Worm (Caenorhabditis elegans): ENCODE results near the gene cdh-8.
A peak's percentile ranks its signal among the peaks of the same experiment; 100 is the strongest.

The cdh-8 gene

ce11 chrIV:396373-396772 is 56.8 kb downstream of the cdh-8 start, which contains the start of gene rrp-8:
rrp-8 (plus strand) TSS chrIV:396545.
- TF ChIP-seq snpc-1.1 (tag; optimal IDR thresholded peaks at IDR 0.05; ENCODE audit: insufficient read depth) (peak; percentile 51), B0035.1 (tag; optimal IDR thresholded peaks at IDR 0.05) (peak; percentile 30), F52B5.7 (tag; optimal IDR thresholded peaks at IDR 0.05) (no peak), Y67H2A.10 (GFP tag; conservative IDR thresholded peaks at IDR 0.05) (no peak), B0336.3 (GFP tag; IDR thresholded peaks at IDR 0.05) (peak; percentile 32), F23B12.7 (tag; optimal IDR thresholded peaks at IDR 0.05; ENCODE audit: insufficient read depth) (no peak), nfyb-1 (GFP tag; IDR thresholded peaks at IDR 0.05) (0 out of 2 replicates have a peak, but pooled peaks have one; percentile 43), lin-54 (GFP tag; optimal IDR thresholded peaks at IDR 0.05) (peak; percentile 16), lin-35 (GFP tag; optimal IDR thresholded peaks at IDR 0.05) (peak in 1 of 3 experiments; percentile 32), madf-6 (GFP tag; IDR thresholded peaks at IDR 0.05) (peak; percentile 17; the same call in 1 of the 2 replicates), tbx-9 (tag; optimal IDR thresholded peaks at IDR 0.05; ENCODE audit: borderline replicate concordance) (peak; percentile 3), cebp-1 (GFP tag; IDR thresholded peaks at IDR 0.05) (no peak), cebp-1 (tag; optimal IDR thresholded peaks at IDR 0.05) (peak; percentile 26), tbp1 (GFP tag; optimal IDR thresholded peaks at IDR 0.05) (no peak), dpff-1 (tag; optimal IDR thresholded peaks at IDR 0.05) (peak; percentile 31), repo-1 (tag; optimal IDR thresholded peaks at IDR 0.05) (peak; percentile 26), unc-62 (GFP tag; optimal IDR thresholded peaks at IDR 0.05) (no peak), C17E4.6 (GFP tag; IDR thresholded peaks at IDR 0.05) (no peak), F37B4.10 (GFP tag; IDR thresholded peaks at IDR 0.05) (no peak), snpc-1.3 (tag; optimal IDR thresholded peaks at IDR 0.05; ENCODE audit: insufficient read depth) (peak; percentile 52), hsf-1 (GFP tag; IDR thresholded peaks at IDR 0.05) (no peak), hrde-1 (tag; optimal IDR thresholded peaks at IDR 0.05; ENCODE audit: borderline replicate concordance) (peak; percentile 66), rcor-1 (GFP tag; IDR thresholded peaks at IDR 0.05) (no peak), ekl-4 (GFP tag; IDR thresholded peaks at IDR 0.05) (peak; percentile 61; the same call in 1 of the 2 replicates), F22D6.2 (tag; optimal IDR thresholded peaks at IDR 0.05) (no peak), nhr-27 (tag; optimal IDR thresholded peaks at IDR 0.05) (no peak), snpc-3.4 (tag; optimal IDR thresholded peaks at IDR 0.05) (peak; percentile 57)

ce11 chrIV:401395-401794 is 61.8 kb downstream of the cdh-8 start, which contains the start of gene gpa-4:
gpa-4 (plus strand) TSS chrIV:401695.
- no peak for TF ChIP-seq hlh-26 (GFP tag; conservative IDR thresholded peaks at IDR 0.05)
- TF ChIP-seq F37B4.10 (GFP tag; IDR thresholded peaks at IDR 0.05) = no peak
- TF ChIP-seq snpc-1.3 (tag; optimal IDR thresholded peaks at IDR 0.05; ENCODE audit: insufficient read depth) = no peak
- no peak for TF ChIP-seq unc-130 (GFP tag; optimal IDR thresholded peaks at IDR 0.05)
- TF ChIP-seq lin-26 (GFP tag; IDR thresholded peaks at IDR 0.05) = no peak
- TF ChIP-seq B0035.1 (tag; optimal IDR thresholded peaks at IDR 0.05) = no peak
- TF ChIP-seq sdz-38 (tag; optimal IDR thresholded peaks at IDR 0.05) = no peak
- TF ChIP-seq hsf-1 (GFP tag; IDR thresholded peaks at IDR 0.05) = no peak
- TF ChIP-seq attf-3 (GFP tag; conservative IDR thresholded peaks at IDR 0.05) = no peak
- TF ChIP-seq ceh-40 (GFP tag; IDR thresholded peaks at IDR 0.05) = no peak
- TF ChIP-seq athp-1 (tag; optimal IDR thresholded peaks at IDR 0.05) = no peak
- TF ChIP-seq bed-1 (GFP tag; IDR thresholded peaks at IDR 0.05) = no peak
- TF ChIP-seq xnd-1 (tag; optimal IDR thresholded peaks at IDR 0.05) = no peak
- no peak for TF ChIP-seq rpc-1 (optimal IDR thresholded peaks at IDR 0.05)
- TF ChIP-seq rpc-1 (tag; optimal IDR thresholded peaks at IDR 0.05) = no peak
- no peak for TF ChIP-seq ama-1 (optimal IDR thresholded peaks at IDR 0.05)
- no peak for TF ChIP-seq ama-1 (GFP tag; optimal IDR thresholded peaks at IDR 0.05)
- TF ChIP-seq somi-1 (GFP tag; optimal IDR thresholded peaks at IDR 0.05) = no peak
- no peak for TF ChIP-seq hlh-12 (tag; optimal IDR thresholded peaks at IDR 0.05)
- TF ChIP-seq aptf-2 (GFP tag; conservative IDR thresholded peaks at IDR 0.05) = no peak

Data from whole organism, young adult.